Worm (Caenorhabditis elegans): ENCODE measurements around the gene T05A12.4.
A peak's percentile ranks its signal among the peaks of the same experiment; 100 is the strongest.

Gene T05A12.4

DNA sequence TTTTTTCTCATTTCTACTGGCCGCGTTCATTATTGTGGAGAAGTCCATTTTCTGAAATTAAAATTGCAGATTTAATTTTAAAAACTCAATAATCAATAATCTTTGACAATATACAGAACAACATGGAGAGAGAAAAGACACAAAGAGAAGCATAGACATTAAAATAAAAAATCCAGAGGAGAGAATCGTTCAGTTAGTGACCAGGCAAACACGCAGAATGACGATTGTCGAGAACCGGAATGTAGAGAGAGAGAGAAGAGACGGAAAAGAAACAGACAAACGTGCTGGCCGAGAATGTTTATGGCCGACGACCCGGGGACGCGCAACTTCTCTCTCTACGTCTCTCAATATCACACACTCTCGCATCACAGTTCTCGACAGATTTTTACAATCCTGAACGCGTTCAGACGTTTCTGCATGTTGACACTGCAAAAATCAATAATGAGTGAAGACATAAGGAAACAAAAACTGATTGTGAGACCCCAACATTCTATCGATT, at the start of gene T05A12.4, which contains the start of gene T05A12.3 (continued):
- no peak for TF ChIP-seq ets-4 (GFP tag; optimal IDR thresholded peaks at IDR 0.05)
- TF ChIP-seq pha-4 (tag; optimal IDR thresholded peaks at IDR 0.05), result no peak
- no peak for TF ChIP-seq him-1 (tag; optimal IDR thresholded peaks at IDR 0.05)
- no peak for TF ChIP-seq aptf-3 (GFP tag; IDR thresholded peaks at IDR 0.05)
- peak; percentile 51 for TF ChIP-seq B0019.2 (GFP tag; conservative IDR thresholded peaks at IDR 0.05)
- no peak for TF ChIP-seq B0336.3 (GFP tag; IDR thresholded peaks at IDR 0.05)
- TF ChIP-seq xnd-1 (tag; optimal IDR thresholded peaks at IDR 0.05), result no peak
- no peak for TF ChIP-seq mxl-1 (tag; optimal IDR thresholded peaks at IDR 0.05)
- no peak for TF ChIP-seq let-607 (tag; optimal IDR thresholded peaks at IDR 0.05)
- TF ChIP-seq tbp1 (GFP tag; optimal IDR thresholded peaks at IDR 0.05), result no peak
- TF ChIP-seq attf-6 (GFP tag; IDR thresholded peaks at IDR 0.05), result 0 out of 2 replicates have a peak, but pooled peaks have one; percentile 35
- TF ChIP-seq ekl-4 (GFP tag; IDR thresholded peaks at IDR 0.05), result no peak
- TF ChIP-seq bed-2 (GFP tag; IDR thresholded peaks at IDR 0.05), result peak; percentile 65; the same call in 1 of the 2 replicates
- no peak for TF ChIP-seq F49E8.2 (tag; optimal IDR thresholded peaks at IDR 0.05; ENCODE audit: insufficient read depth)
- TF ChIP-seq snpc-1.3 (tag; optimal IDR thresholded peaks at IDR 0.05; ENCODE audit: insufficient read depth), result no peak
- no peak for TF ChIP-seq gei-17 (GFP tag; optimal IDR thresholded peaks at IDR 0.05)
- peak; percentile 22 for TF ChIP-seq nhr-80 (tag; optimal IDR thresholded peaks at IDR 0.05)
- TF ChIP-seq F39B2.1 (GFP tag; IDR thresholded peaks at IDR 0.05), result no peak
- peak; percentile 36 for TF ChIP-seq F23B12.7 (tag; optimal IDR thresholded peaks at IDR 0.05; ENCODE audit: insufficient read depth)
- TF ChIP-seq lin-54 (GFP tag; optimal IDR thresholded peaks at IDR 0.05), result no peak
- no peak for TF ChIP-seq ceh-100 (GFP tag; IDR thresholded peaks at IDR 0.05)
- no peak for TF ChIP-seq hlh-12 (tag; optimal IDR thresholded peaks at IDR 0.05)
- peak; percentile 56; the same call in 1 of the 2 replicates for TF ChIP-seq egl-44 (GFP tag; IDR thresholded peaks at IDR 0.05)
- no peak for TF ChIP-seq ama-1 (optimal IDR thresholded peaks at IDR 0.05)
- no peak for TF ChIP-seq ama-1 (GFP tag; optimal IDR thresholded peaks at IDR 0.05)
- TF ChIP-seq ztf-28 (GFP tag; IDR thresholded peaks at IDR 0.05), result no peak; the same call in 1 of the 2 replicates
- TF ChIP-seq ztf-18 (tag; optimal IDR thresholded peaks at IDR 0.05), result no peak
- TF ChIP-seq madf-6 (GFP tag; IDR thresholded peaks at IDR 0.05), result no peak
- TF ChIP-seq F33H1.4 (GFP tag; IDR thresholded peaks at IDR 0.05), result peak; percentile 63
- TF ChIP-seq mes-4 (tag; optimal IDR thresholded peaks at IDR 0.05), result no peak
- TF ChIP-seq D2030.7 (GFP tag; IDR thresholded peaks at IDR 0.05), result peak; percentile 71
- TF ChIP-seq akir-1 (GFP tag; optimal IDR thresholded peaks at IDR 0.05), result no peak
- no peak for TF ChIP-seq B0261.1 (tag; optimal IDR thresholded peaks at IDR 0.05)
- TF ChIP-seq zfh-2 (GFP tag; conservative IDR thresholded peaks at IDR 0.05), result no peak
- no peak for TF ChIP-seq hrde-1 (tag; optimal IDR thresholded peaks at IDR 0.05; ENCODE audit: borderline replicate concordance)
- no peak for TF ChIP-seq hlh-26 (GFP tag; conservative IDR thresholded peaks at IDR 0.05)
- TF ChIP-seq nhr-120 (GFP tag; IDR thresholded peaks at IDR 0.05), result no peak
- peak; percentile 79 for TF ChIP-seq hmg-1.2 (GFP tag; IDR thresholded peaks at IDR 0.05)
- TF ChIP-seq ztf-6 (GFP tag; IDR thresholded peaks at IDR 0.05), result 0 out of 2 replicates have a peak, but pooled peaks have one; percentile 55
- TF ChIP-seq K12H6.12 (tag; optimal IDR thresholded peaks at IDR 0.05), result no peak
- TF ChIP-seq lir-1 (GFP tag; conservative IDR thresholded peaks at IDR 0.05), result peak; percentile 36; the same call in 1 of the 2 replicates
- no peak for TF ChIP-seq snpc-3.4 (tag; optimal IDR thresholded peaks at IDR 0.05)
- peak; percentile 85 for TF ChIP-seq pbrm-1 (GFP tag; IDR thresholded peaks at IDR 0.05)
- TF ChIP-seq F37B4.10 (GFP tag; IDR thresholded peaks at IDR 0.05), result no peak
- TF ChIP-seq tlf-1 (GFP tag; optimal IDR thresholded peaks at IDR 0.05), result no peak
- TF ChIP-seq hmg-20 (GFP tag; IDR thresholded peaks at IDR 0.05), result no peak
- no peak for TF ChIP-seq nfya-1 (tag; optimal IDR thresholded peaks at IDR 0.05; ENCODE audit: borderline replicate concordance, insufficient read depth)
- TF ChIP-seq attf-5 (GFP tag; optimal IDR thresholded peaks at IDR 0.05), result no peak

All from whole organism, young adult.